Fruit fly (Drosophila melanogaster) whole organism, prepupa: ENCODE measurements around the gene CG46458.

ENCODE experiments used
- CG10631 ChIP-seq: fragments of 200-800 bp; sonication (Bioruptor generic); optimal IDR thresholded peaks from 2 replicates; lab custom pipeline; 2016; ENCODE audit warnings: missing biosample characterization, missing genetic modification characterization
- CG10669 ChIP-seq: fragments of 200-800 bp; sonication (Bioruptor generic); optimal IDR thresholded peaks from 3 replicates; lab custom pipeline; 2018; ENCODE audit warnings: missing biosample characterization, mild to moderate bottlenecking, missing genetic modification characterization, moderate library complexity
- CG11294 ChIP-seq: fragments of 200-800 bp; sonication (Bioruptor generic); IDR thresholded peaks from 2 replicates; pipeline ENCODE4 v1.3.6; 2022; ENCODE audit warnings: missing biosample characterization, missing genetic modification characterization
- CG11762 ChIP-seq: fragments of 200-800 bp; sonication (Bioruptor generic); optimal IDR thresholded peaks from 3 replicates; lab custom pipeline; 2016; ENCODE audit warnings: missing biosample characterization, missing genetic modification characterization; ENCODE audit not compliant: insufficient read depth
- CG15336 ChIP-seq: fragments of 200-800 bp; sonication (Bioruptor generic); IDR thresholded peaks from 2 replicates; pipeline ENCODE4 v1.3.6; 2022; ENCODE audit warnings: missing biosample characterization, missing genetic modification characterization
- CG3032 ChIP-seq: fragments of 200-800 bp; optimal IDR thresholded peaks from 2 replicates; lab custom pipeline; 2019; ENCODE audit warnings: missing biosample characterization, mild to moderate bottlenecking, missing genetic modification characterization, moderate library complexity
- CG31627 ChIP-seq: fragments of 200-800 bp; sonication (Bioruptor generic); optimal IDR thresholded peaks from 3 replicates; lab custom pipeline; 2016; ENCODE audit warnings: missing biosample characterization, missing genetic modification characterization
- CG32006 ChIP-seq: fragments of 200-800 bp; sonication (Bioruptor generic); optimal IDR thresholded peaks from 3 replicates; lab custom pipeline; 2017; ENCODE audit warnings: missing biosample characterization, mild to moderate bottlenecking, missing genetic modification characterization
- CG6163 ChIP-seq: fragments of 200-800 bp; sonication (Bioruptor generic); IDR thresholded peaks from 3 replicates; pipeline ENCODE4 v1.3.6; 2022; ENCODE audit warnings: missing biosample characterization, missing genetic modification characterization
- CG6276 ChIP-seq: fragments of 200-800 bp; sonication (Bioruptor generic); optimal IDR thresholded peaks from 2 replicates; lab custom pipeline; 2017; ENCODE audit warnings: missing biosample characterization, mild to moderate bottlenecking, missing genetic modification characterization
- CG6792 ChIP-seq: fragments of 200-800 bp; sonication (Bioruptor generic); optimal IDR thresholded peaks from 3 replicates; lab custom pipeline; 2016; ENCODE audit warnings: missing biosample characterization, missing genetic modification characterization
- CG6808 ChIP-seq: fragments of 200-800 bp; sonication (Bioruptor generic); optimal IDR thresholded peaks from 3 replicates; lab custom pipeline; 2017; ENCODE audit warnings: missing biosample characterization, missing genetic modification characterization, mild to moderate bottlenecking, moderate library complexity, missing genetic modification reagents
- CG7368 ChIP-seq: fragments of 200-800 bp; sonication (Bioruptor generic); optimal IDR thresholded peaks from 3 replicates; lab custom pipeline; 2016; ENCODE audit warnings: missing biosample characterization, missing genetic modification characterization
- CG8319 ChIP-seq: fragments of 200-800 bp; sonication (Bioruptor generic); optimal IDR thresholded peaks from 3 replicates; lab custom pipeline; 2016; ENCODE audit warnings: missing biosample characterization, missing genetic modification characterization
- CG8632 ChIP-seq: fragments of 200-800 bp; sonication (Bioruptor generic); optimal IDR thresholded peaks from 3 replicates; lab custom pipeline; 2016; ENCODE audit warnings: missing biosample characterization, missing genetic modification characterization
- CG9139 ChIP-seq: fragments of 200-800 bp; sonication (Bioruptor generic); optimal IDR thresholded peaks from 3 replicates; lab custom pipeline; 2017; ENCODE audit warnings: missing biosample characterization, mild to moderate bottlenecking, missing genetic modification characterization
- Eip78C ChIP-seq: fragments of 200-800 bp; sonication (Bioruptor generic); peaks from one replicate; lab custom pipeline; 2016; ENCODE audit warnings: missing biosample characterization, missing genetic modification characterization
- Eip93F ChIP-seq: fragments of 200-800 bp; sonication (Bioruptor generic); optimal IDR thresholded peaks from 2 replicates; lab custom pipeline; 2016; ENCODE audit warnings: missing biosample characterization, mild to moderate bottlenecking, missing genetic modification characterization
- Ets21C ChIP-seq: fragments of 200-800 bp; sonication (Bioruptor generic); optimal IDR thresholded peaks from 3 replicates; lab custom pipeline; 2016; ENCODE audit warnings: missing biosample characterization, missing genetic modification characterization
- Gug ChIP-seq: fragments of 200-800 bp; sonication (Bioruptor generic); IDR thresholded peaks from 2 replicates; pipeline ENCODE4 v1.3.6; 2022; ENCODE audit warnings: missing biosample characterization, missing genetic modification characterization
- Hr38 ChIP-seq: sonication (Bioruptor generic); optimal IDR thresholded peaks from 2 replicates; lab custom pipeline; 2016; ENCODE audit warnings: missing biosample characterization, missing genetic modification characterization
- Hr39 ChIP-seq: fragments of 200-800 bp; sonication (Bioruptor generic); optimal IDR thresholded peaks from 2 replicates; lab custom pipeline; 2016; ENCODE audit warnings: missing biosample characterization, missing genetic modification characterization
- Hr4 ChIP-seq: fragments of 200-800 bp; sonication (Bioruptor generic); optimal IDR thresholded peaks from 3 replicates; lab custom pipeline; 2016; ENCODE audit warnings: missing biosample characterization, missing genetic modification characterization
- Lpt ChIP-seq: fragments of 200-800 bp; sonication (Bioruptor generic); optimal IDR thresholded peaks from 3 replicates; lab custom pipeline; 2016; ENCODE audit warnings: missing biosample characterization, missing genetic modification characterization
- Met ChIP-seq: fragments of 200-800 bp; sonication (Bioruptor generic); optimal IDR thresholded peaks from 3 replicates; lab custom pipeline; 2016; ENCODE audit warnings: missing biosample characterization, missing genetic modification characterization
- Smox ChIP-seq: fragments of 200-800 bp; sonication (Bioruptor generic); optimal IDR thresholded peaks from 3 replicates; lab custom pipeline; 2016; ENCODE audit warnings: missing biosample characterization, missing genetic modification characterization
- Sox102F ChIP-seq: fragments of 200-800 bp; sonication (Bioruptor generic); optimal IDR thresholded peaks from 2 replicates; lab custom pipeline; 2016; ENCODE audit warnings: missing biosample characterization, mild to moderate bottlenecking, missing genetic modification characterization
- Sox14 ChIP-seq: fragments of 200-800 bp; sonication (Bioruptor generic); optimal IDR thresholded peaks from 3 replicates; lab custom pipeline; 2016; ENCODE audit warnings: missing biosample characterization, missing genetic modification characterization
- Sox15 ChIP-seq: fragments of 200-800 bp; sonication (Bioruptor generic); optimal IDR thresholded peaks from 3 replicates; lab custom pipeline; 2016; ENCODE audit warnings: missing biosample characterization, missing genetic modification characterization
- achi ChIP-seq: fragments of 200-800 bp; sonication (Bioruptor generic); optimal IDR thresholded peaks from 3 replicates; lab custom pipeline; 2016; ENCODE audit warnings: missing biosample characterization, missing genetic modification characterization
- acj6 ChIP-seq: fragments of 200-800 bp; sonication (Bioruptor generic); optimal IDR thresholded peaks from 3 replicates; lab custom pipeline; 2016; ENCODE audit warnings: missing biosample characterization, missing genetic modification characterization
- cyc ChIP-seq: fragments of 200-800 bp; sonication (Bioruptor generic); optimal IDR thresholded peaks from 3 replicates; lab custom pipeline; 2016; ENCODE audit warnings: missing biosample characterization, missing genetic modification characterization
- dac ChIP-seq: fragments of 200-800 bp; sonication (Bioruptor generic); optimal IDR thresholded peaks from 2 replicates; lab custom pipeline; 2017; ENCODE audit warnings: missing biosample characterization, mild to moderate bottlenecking, missing genetic modification characterization
- eg ChIP-seq: fragments of 200-800 bp; sonication (Bioruptor generic); IDR thresholded peaks from 3 replicates; pipeline ENCODE4 v1.3.6; 2022; ENCODE audit warnings: missing biosample characterization, missing genetic modification characterization
- esn ChIP-seq: fragments of 200-800 bp; sonication (Bioruptor generic); optimal IDR thresholded peaks from 2 replicates; lab custom pipeline; 2016; ENCODE audit warnings: missing biosample characterization, mild to moderate bottlenecking, missing genetic modification characterization, moderate library complexity
- fd85E ChIP-seq: fragments of 200-800 bp; sonication (Bioruptor generic); optimal IDR thresholded peaks from 3 replicates; lab custom pipeline; 2016; ENCODE audit warnings: missing biosample characterization, missing genetic modification characterization
- lz ChIP-seq: fragments of 200-800 bp; sonication (Bioruptor generic); optimal IDR thresholded peaks from 3 replicates; lab custom pipeline; 2016; ENCODE audit warnings: missing biosample characterization, missing genetic modification characterization
- salr ChIP-seq, 2 experiments: fragments of 200-800 bp; sonication (Bioruptor generic); optimal IDR thresholded peaks; 3 replicates each; lab custom pipeline; 2016 to 2018; ENCODE audit warnings: missing biosample characterization in 2 of 2, missing genetic modification characterization in 2 of 2, mild to moderate bottlenecking in 1 of 2
- spab ChIP-seq: fragments of 200-800 bp; sonication (Bioruptor generic); optimal IDR thresholded peaks from 2 replicates; lab custom pipeline; 2017; ENCODE audit warnings: missing biosample characterization, mild to moderate bottlenecking, missing genetic modification characterization, missing genetic modification reagents
- ss ChIP-seq, 2 experiments: fragments of 200-800 bp; sonication (Bioruptor generic); optimal IDR thresholded peaks; 2 replicates in 1 of 2; 3 replicates in 1 of 2; lab custom pipeline; 2017 to 2018; ENCODE audit warnings: mild to moderate bottlenecking in 2 of 2, missing biosample characterization in 2 of 2, missing genetic modification characterization in 2 of 2, moderate library complexity in 1 of 2
- svp ChIP-seq: fragments of 200-800 bp; sonication (Bioruptor generic); peaks from one replicate; lab custom pipeline; 2016; ENCODE audit warnings: missing biosample characterization, missing genetic modification characterization
- topi ChIP-seq: fragments of 200-800 bp; sonication (Bioruptor generic); optimal IDR thresholded peaks from 3 replicates; lab custom pipeline; 2016; ENCODE audit warnings: missing biosample characterization, missing genetic modification characterization
- vri ChIP-seq: fragments of 200-800 bp; sonication (Bioruptor generic); optimal IDR thresholded peaks from 3 replicates; lab custom pipeline; 2016; ENCODE audit warnings: missing biosample characterization, mild to moderate bottlenecking, missing genetic modification characterization

CG46458 gene

dm6 chr3R:6966557-6967093, 8.5 kb upstream of the CG46458 start:
- TF ChIP-seq Eip78C (GFP tag; lab: Kevin White, UChicago), result peak; percentile 24
- no peak for TF ChIP-seq CG11294 (GFP tag; lab: Robert Waterston, UW)
- TF ChIP-seq Lpt (GFP tag; lab: Kevin White, UChicago), result no peak
- TF ChIP-seq Hr4 (GFP tag; lab: Kevin White, UChicago), result no peak
- TF ChIP-seq Gug (GFP tag; lab: Robert Waterston, UW), result no peak
- TF ChIP-seq Ets21C (GFP tag; lab: Kevin White, UChicago), result no peak

dm6 chr3R:6963085-6963484, 4.9 kb upstream of the CG46458 start:
- TF ChIP-seq svp (GFP tag; lab: Kevin White, UChicago) (peak; percentile 54), Sox102F (GFP tag; lab: Kevin White, UChicago) (no peak)

dm6 chr3R:6960777-6961176, 2.6 kb upstream of the CG46458 start:
- TF ChIP-seq Eip78C (GFP tag; lab: Kevin White, UChicago) (no peak), achi (GFP tag; lab: Kevin White, UChicago) (no peak), Eip93F (GFP tag; lab: Kevin White, UChicago) (no peak), Hr38 (GFP tag; lab: Kevin White, UChicago) (no peak), CG7368 (no peak), CG6163 (GFP tag; lab: Robert Waterston, UW) (0 out of 3 replicates have a peak, but pooled peaks have one; percentile 14)
- TF ChIP-seq, all 60 proteins: peak for 1

- TF ChIP-seq eg (GFP tag; lab: Robert Waterston, UW) (no peak), svp (GFP tag; lab: Kevin White, UChicago) (peak; percentile 8), Eip78C (GFP tag; lab: Kevin White, UChicago) (peak; percentile 21)
- TF ChIP-seq, all 60 proteins: peak for 2
Observed at dm6 chr3R:6956749-6957148, 1.4 kb downstream of the CG46458 start.

dm6 chr3R:6954539-6954938, 3.6 kb downstream of the CG46458 start:
- peak; percentile 11 for TF ChIP-seq CG8319 (GFP tag; lab: Kevin White, UChicago)
- TF ChIP-seq cyc (GFP tag; lab: Kevin White, UChicago), result peak; percentile 5
- TF ChIP-seq fd85E (GFP tag; lab: Kevin White, UChicago), result no peak
- peak; percentile 39 for TF ChIP-seq CG9139 (GFP tag; lab: Kevin White, UChicago)
- peak; percentile 38 to 64 for TF ChIP-seq ss (GFP tag; optimal IDR thresholded peaks at IDR 0.05; lab: Kevin White, UChicago)
- TF ChIP-seq acj6 (GFP tag; lab: Kevin White, UChicago), result peak; percentile 45
- no peak for TF ChIP-seq Hr39 (GFP tag; lab: Kevin White, UChicago)
- peak; percentile 15 for TF ChIP-seq Smox (GFP tag; lab: Kevin White, UChicago)
- TF ChIP-seq Hr38 (GFP tag; lab: Kevin White, UChicago), result no peak
- peak; percentile 48 for TF ChIP-seq topi (GFP tag; lab: Kevin White, UChicago)
- TF ChIP-seq CG7368, result no peak
- TF ChIP-seq CG8632 (GFP tag; lab: Kevin White, UChicago), result peak; percentile 42
- peak; percentile 33 for TF ChIP-seq CG11762 (GFP tag; lab: Kevin White, UChicago)
- TF ChIP-seq lz (GFP tag; lab: Kevin White, UChicago), result peak; percentile 13
- TF ChIP-seq Met (GFP tag; lab: Kevin White, UChicago), result peak; percentile 43
- TF ChIP-seq salr (GFP tag; optimal IDR thresholded peaks at IDR 0.05; lab: Kevin White, UChicago), result peak in 1 of 2 experiments; percentile 55
- no peak for TF ChIP-seq CG6792 (GFP tag; lab: Kevin White, UChicago)
- TF ChIP-seq CG15336 (GFP tag; lab: Robert Waterston, UW), result peak; percentile 46
- peak; percentile 69 for TF ChIP-seq CG6808
- TF ChIP-seq CG3032 (tag; lab: Kevin White, UChicago), result peak; percentile 64
- TF ChIP-seq esn (GFP tag; lab: Kevin White, UChicago), result peak; percentile 50
- peak; percentile 41; the same call in 1 of the 3 replicates for TF ChIP-seq CG6163 (GFP tag; lab: Robert Waterston, UW)
- no peak for TF ChIP-seq dac (GFP tag; lab: Kevin White, UChicago)
- peak; percentile 34 for TF ChIP-seq CG6276 (GFP tag; lab: Kevin White, UChicago)
- 0 out of 2 replicates have a peak, but pooled peaks have one; percentile 13 for TF ChIP-seq Gug (GFP tag; lab: Robert Waterston, UW)
- peak; percentile 59 for TF ChIP-seq spab
- TF ChIP-seq Sox14, result peak; percentile 35
- TF ChIP-seq CG32006 (GFP tag; lab: Kevin White, UChicago), result peak; percentile 64
- peak; percentile 65 for TF ChIP-seq CG10631
- peak; percentile 58 for TF ChIP-seq CG10669
- no peak for TF ChIP-seq Sox15 (GFP tag; lab: Kevin White, UChicago)
- no peak for TF ChIP-seq Eip93F (GFP tag; lab: Kevin White, UChicago)
- peak; percentile 92 for TF ChIP-seq Eip78C (GFP tag; lab: Kevin White, UChicago)
- TF ChIP-seq vri (GFP tag; lab: Kevin White, UChicago), result no peak
- TF ChIP-seq CG31627 (GFP tag; lab: Kevin White, UChicago), result no peak
